Fruit fly (Drosophila melanogaster): ENCODE measurements around the gene CG12661.

- no peak for TF ChIP-seq psq (optimal IDR thresholded peaks at IDR 0.05)
- TF ChIP-seq h (optimal IDR thresholded peaks at IDR 0.05) = no peak
- no peak for TF ChIP-seq Myc (optimal IDR thresholded peaks at IDR 0.05)
- no peak for TF ChIP-seq insv (optimal IDR thresholded peaks at IDR 0.05)
- TF ChIP-seq ttk (optimal IDR thresholded peaks at IDR 0.05) = no peak
- TF ChIP-seq Sin3A (optimal IDR thresholded peaks at IDR 0.05) = no peak
These were observed 38.3 kb downstream of the CG12661 start for dm6 chrX:8885177-8885576.

Measured in Kc167 (cell line).